Worm (Caenorhabditis elegans): ENCODE data around the gene alh-9.
A peak's percentile ranks its signal among the peaks of the same experiment; 100 is the strongest.

Gene alh-9

ce11 chrIII:5840815-5841573 lies 14.8 kb upstream of the alh-9 start:
- TF ChIP-seq let-607 (tag; optimal IDR thresholded peaks at IDR 0.05) (no peak), nhr-80 (tag; optimal IDR thresholded peaks at IDR 0.05) (peak; percentile 21), Y95B8A.8 (GFP tag; IDR thresholded peaks at IDR 0.05) (peak; percentile 13; the same call in 1 of the 2 replicates)

DNA sequence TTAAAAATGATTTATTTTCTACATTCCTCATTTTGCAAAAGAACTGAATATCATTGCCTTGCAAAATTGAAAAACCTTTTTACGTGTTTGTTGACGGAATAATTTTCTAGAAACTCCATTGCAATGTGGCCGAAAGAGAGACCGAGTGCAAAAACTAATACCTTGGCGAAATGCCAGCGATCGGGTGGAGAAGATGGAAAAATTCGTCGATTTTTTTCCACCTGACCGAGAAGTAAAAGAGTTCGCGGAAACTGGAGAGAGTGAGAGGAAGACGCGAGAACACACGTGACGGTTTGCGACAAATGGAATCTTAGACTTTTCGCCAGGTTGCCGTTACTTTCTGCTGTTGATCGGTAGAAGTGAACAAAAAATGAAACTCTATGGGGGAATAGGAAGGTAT lies 14.1 kb upstream of the alh-9 start:
- TF ChIP-seq ztf-26 (tag; optimal IDR thresholded peaks at IDR 0.05) (no peak), hmg-1.2 (GFP tag; IDR thresholded peaks at IDR 0.05) (peak; percentile 19; the same call in 1 of the 2 replicates), B0019.2 (GFP tag; conservative IDR thresholded peaks at IDR 0.05) (no peak), cebp-1 (GFP tag; IDR thresholded peaks at IDR 0.05) (no peak), cebp-1 (tag; optimal IDR thresholded peaks at IDR 0.05) (peak; percentile 57), zfh-2 (GFP tag; conservative IDR thresholded peaks at IDR 0.05) (peak; percentile 59; the same call in 1 of the 2 replicates), sdz-38 (tag; optimal IDR thresholded peaks at IDR 0.05) (no peak), repo-1 (tag; optimal IDR thresholded peaks at IDR 0.05) (no peak), F33H1.4 (GFP tag; IDR thresholded peaks at IDR 0.05) (no peak), hmg-20 (GFP tag; IDR thresholded peaks at IDR 0.05) (no peak), nfyb-1 (GFP tag; IDR thresholded peaks at IDR 0.05) (peak; percentile 21; the same call in 1 of the 2 replicates), somi-1 (GFP tag; optimal IDR thresholded peaks at IDR 0.05) (peak; percentile 13), dox-1 (GFP tag; IDR thresholded peaks at IDR 0.05) (peak; percentile 36; the same call in 1 of the 2 replicates), tbp1 (GFP tag; optimal IDR thresholded peaks at IDR 0.05) (peak; percentile 25)

ce11 chrIII:5842920-5843319 lies 12.9 kb upstream of the alh-9 start:
- no peak for TF ChIP-seq ama-1 (optimal IDR thresholded peaks at IDR 0.05)
- TF ChIP-seq ama-1 (GFP tag; optimal IDR thresholded peaks at IDR 0.05) = no peak
- TF ChIP-seq snpc-1.3 (tag; optimal IDR thresholded peaks at IDR 0.05; ENCODE audit: insufficient read depth) = no peak
- no peak for TF ChIP-seq hsf-1 (GFP tag; IDR thresholded peaks at IDR 0.05)
- no peak for TF ChIP-seq cebp-1 (GFP tag; IDR thresholded peaks at IDR 0.05)
- peak; percentile 10 for TF ChIP-seq cebp-1 (tag; optimal IDR thresholded peaks at IDR 0.05)
- TF ChIP-seq ztf-25 (GFP tag; IDR thresholded peaks at IDR 0.05) = no peak
- TF ChIP-seq egl-18 (GFP tag; IDR thresholded peaks at IDR 0.05) = no peak
- no peak for TF ChIP-seq ceh-58 (GFP tag; IDR thresholded peaks at IDR 0.05)
- TF ChIP-seq mes-4 (tag; optimal IDR thresholded peaks at IDR 0.05) = no peak
- no peak for TF ChIP-seq nfya-1 (tag; optimal IDR thresholded peaks at IDR 0.05; ENCODE audit: borderline replicate concordance, insufficient read depth)
- no peak for TF ChIP-seq T26A5.8 (tag; optimal IDR thresholded peaks at IDR 0.05)
- no peak for TF ChIP-seq ekl-4 (GFP tag; IDR thresholded peaks at IDR 0.05)
- 0 out of 2 replicates have a peak, but pooled peaks have one; percentile 8 for TF ChIP-seq zfh-2 (GFP tag; conservative IDR thresholded peaks at IDR 0.05)

ce11 chrIII:5843662-5844061 lies 12.2 kb upstream of the alh-9 start:
- TF ChIP-seq let-607 (tag; optimal IDR thresholded peaks at IDR 0.05) (no peak), zfh-2 (GFP tag; conservative IDR thresholded peaks at IDR 0.05) (peak; percentile 39; the same call in 1 of the 2 replicates), nfya-1 (tag; optimal IDR thresholded peaks at IDR 0.05; ENCODE audit: borderline replicate concordance, insufficient read depth) (no peak), attf-3 (GFP tag; conservative IDR thresholded peaks at IDR 0.05) (no peak), nhr-179 (tag; optimal IDR thresholded peaks at IDR 0.05) (no peak)

- no peak for TF ChIP-seq F39B2.1 (GFP tag; IDR thresholded peaks at IDR 0.05)
- no peak for TF ChIP-seq F33H1.4 (GFP tag; IDR thresholded peaks at IDR 0.05)
- TF ChIP-seq lsl-1 (GFP tag; optimal IDR thresholded peaks at IDR 0.05) = no peak
- no peak for TF ChIP-seq ceh-100 (GFP tag; IDR thresholded peaks at IDR 0.05)
- TF ChIP-seq ccch-3 (GFP tag; optimal IDR thresholded peaks at IDR 0.05) = no peak
- no peak for TF ChIP-seq Y53F4B.3 (GFP tag; IDR thresholded peaks at IDR 0.05)
- no peak for TF ChIP-seq hsf-1 (GFP tag; IDR thresholded peaks at IDR 0.05)
- no peak for TF ChIP-seq cebp-1 (GFP tag; IDR thresholded peaks at IDR 0.05)
- TF ChIP-seq cebp-1 (tag; optimal IDR thresholded peaks at IDR 0.05) = peak; percentile 59
- TF ChIP-seq attf-3 (GFP tag; conservative IDR thresholded peaks at IDR 0.05) = no peak
- peak; percentile 59 for TF ChIP-seq lin-40 (tag; optimal IDR thresholded peaks at IDR 0.05)
- no peak for TF ChIP-seq nhr-90 (tag; optimal IDR thresholded peaks at IDR 0.05)
- TF ChIP-seq sdz-38 (tag; optimal IDR thresholded peaks at IDR 0.05) = no peak
- no peak for TF ChIP-seq pha-4 (tag; optimal IDR thresholded peaks at IDR 0.05)
- no peak for TF ChIP-seq xnd-1 (tag; optimal IDR thresholded peaks at IDR 0.05)
- TF ChIP-seq F22D6.2 (tag; optimal IDR thresholded peaks at IDR 0.05) = no peak
- no peak for TF ChIP-seq T07F8.4 (tag; optimal IDR thresholded peaks at IDR 0.05)
These were observed 10.3 kb upstream of the alh-9 start for ce11 chrIII:5845483-5845882.

Measured in whole organism, young adult.